Fruit fly (Drosophila melanogaster): ENCODE results near the gene CG9368.

CG9368 gene

dm6 chr3L:19612172-19612571 is 10.7 kb downstream of the CG9368 start, which contains the start of the genes Lon and PIG-F (continued):
- TF ChIP-seq CHES-1-like (GFP tag; optimal IDR thresholded peaks at IDR 0.05) (peak; percentile 97), CG9797 (GFP tag; optimal IDR thresholded peaks at IDR 0.05) (peak; percentile 68), Chrac-16 (GFP tag; optimal IDR thresholded peaks at IDR 0.05) (peak; percentile 100), tap (tag; optimal IDR thresholded peaks at IDR 0.05) (peak; percentile 97), row (GFP tag; IDR thresholded peaks at IDR 0.05) (peak; percentile 99), sim (GFP tag; IDR thresholded peaks at IDR 0.05) (peak; percentile 94), dysf (GFP tag; IDR thresholded peaks at IDR 0.05) (peak; percentile 99), CG15269 (tag; optimal IDR thresholded peaks at IDR 0.05) (peak; percentile 99), Kr (GFP tag; optimal IDR thresholded peaks at IDR 0.05) (peak; percentile 95), lbe (GFP tag; optimal IDR thresholded peaks at IDR 0.05) (peak; percentile 98), her (GFP tag; optimal IDR thresholded peaks at IDR 0.05) (peak; percentile 93), gfzf (GFP tag; optimal IDR thresholded peaks at IDR 0.05) (peak; percentile 24), bcd (GFP tag; optimal IDR thresholded peaks at IDR 0.05) (peak; percentile 99), BEAF-32 (GFP tag; optimal IDR thresholded peaks at IDR 0.05) (peak; percentile 47), C15 (GFP tag; IDR thresholded peaks at IDR 0.05) (peak; percentile 95), danr (GFP tag; IDR thresholded peaks at IDR 0.05) (peak; percentile 97), CG3281 (GFP tag; optimal IDR thresholded peaks at IDR 0.05) (peak; percentile 99), CG14710 (tag; optimal IDR thresholded peaks at IDR 0.05) (peak; percentile 99), ham (GFP tag; IDR thresholded peaks at IDR 0.05) (peak; percentile 93), CG14014 (GFP tag; IDR thresholded peaks at IDR 0.05) (peak; percentile 99), Lim3 (GFP tag; IDR thresholded peaks at IDR 0.05) (peak; percentile 93), CG3995 (GFP tag; optimal IDR thresholded peaks at IDR 0.05) (peak; percentile 88), BtbVII (GFP tag; optimal IDR thresholded peaks at IDR 0.05) (peak; percentile 99), pzg (GFP tag; optimal IDR thresholded peaks at IDR 0.05) (peak; percentile 41), Lhr (GFP tag; optimal IDR thresholded peaks at IDR 0.05) (peak; percentile 96), CG13287 (GFP tag; IDR thresholded peaks at IDR 0.05; ENCODE audit: partially characterized antibody) (peak; percentile 76), CG9215 (GFP tag; IDR thresholded peaks at IDR 0.05) (peak; percentile 99), E2f1 (GFP tag; IDR thresholded peaks at IDR 0.05) (peak; percentile 98), toy (GFP tag; IDR thresholded peaks at IDR 0.05) (peak; percentile 96), Dbx (GFP tag; IDR thresholded peaks at IDR 0.05) (peak; percentile 99), MBD-R2 (GFP tag; IDR thresholded peaks at IDR 0.05) (peak; percentile 99), Myb (GFP tag; optimal IDR thresholded peaks at IDR 0.05) (peak; percentile 90), rib (GFP tag; IDR thresholded peaks at IDR 0.05) (peak; percentile 97), Tbp (GFP tag; optimal IDR thresholded peaks at IDR 0.05) (no peak), CG1529 (GFP tag; optimal IDR thresholded peaks at IDR 0.05) (peak; percentile 99), Drgx (GFP tag; IDR thresholded peaks at IDR 0.05) (peak; percentile 98), lmd (GFP tag; IDR thresholded peaks at IDR 0.05) (peak; percentile 99), CG8281 (tag; optimal IDR thresholded peaks at IDR 0.05) (peak; percentile 95), gt (GFP tag; IDR thresholded peaks at IDR 0.05) (peak; percentile 95), sob (GFP tag; IDR thresholded peaks at IDR 0.05) (peak; percentile 99), Dref (GFP tag; IDR thresholded peaks at IDR 0.05) (peak; percentile 43), HmgZ (tag; optimal IDR thresholded peaks at IDR 0.05) (peak; percentile 98), sima (GFP tag; optimal IDR thresholded peaks at IDR 0.05) (peak; percentile 92), CG34422 (GFP tag; IDR thresholded peaks at IDR 0.05) (peak; percentile 99), Antp (GFP tag; optimal IDR thresholded peaks at IDR 0.05) (peak; percentile 98), fru (optimal IDR thresholded peaks at IDR 0.05) (no peak), CG32772 (GFP tag; IDR thresholded peaks at IDR 0.05) (peak; percentile 98), CG34376 (GFP tag; optimal IDR thresholded peaks at IDR 0.05) (peak; percentile 99), bigmax (GFP tag; optimal IDR thresholded peaks at IDR 0.05) (peak; percentile 65), dpn (GFP tag; optimal IDR thresholded peaks at IDR 0.05) (peak; percentile 99), ro (GFP tag; IDR thresholded peaks at IDR 0.05) (peak; percentile 97), ci (GFP tag; IDR thresholded peaks at IDR 0.05) (peak; percentile 98), chm (GFP tag; IDR thresholded peaks at IDR 0.05) (peak; percentile 94)
